Fruit fly (Drosophila melanogaster) S2 (cell line): ENCODE results near the gene CG16865.

ENCODE experiments used
- CG8478 ChIP-seq: fragments of >200 bp; optimal IDR thresholded peaks from 2 replicates; lab custom pipeline; 2018
- CTCF ChIP-seq, 2 experiments: fragments of >200 bp; optimal IDR thresholded peaks; 2 replicates each; lab custom pipeline; 2018

CG16865 gene

DNA sequence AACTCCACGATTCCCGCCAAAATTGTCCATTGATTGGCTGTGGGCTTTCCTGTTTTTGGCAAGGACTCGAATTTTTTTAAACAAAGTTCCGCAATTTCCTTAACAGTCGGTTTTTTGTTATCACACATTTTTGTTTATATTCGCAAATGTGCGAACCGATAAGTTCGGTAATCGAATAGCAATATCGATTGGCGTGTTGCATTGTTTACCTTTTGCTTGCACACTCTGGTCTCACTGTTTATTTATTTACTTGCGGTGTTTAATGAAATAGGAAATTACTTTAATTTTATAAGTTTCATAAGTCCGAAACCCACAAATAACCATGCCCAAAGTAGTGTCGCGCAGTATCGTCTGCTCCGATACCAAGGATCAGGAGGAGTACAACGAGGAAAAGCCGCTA lies at the start of gene CG16865, which contains the start of gene Adat1:
TSS of gene CG16865 (plus strand) at position 200 of the 400 bp plus-strand sequence.
TSS of gene Adat1 (minus strand) at position 152 of the 400 bp plus-strand sequence.
- TF ChIP-seq CG8478 (no peak), CTCF (optimal IDR thresholded peaks at IDR 0.05; lab: Kevin White, UChicago) (peak in 1 of 2 experiments; percentile 12)

DNA sequence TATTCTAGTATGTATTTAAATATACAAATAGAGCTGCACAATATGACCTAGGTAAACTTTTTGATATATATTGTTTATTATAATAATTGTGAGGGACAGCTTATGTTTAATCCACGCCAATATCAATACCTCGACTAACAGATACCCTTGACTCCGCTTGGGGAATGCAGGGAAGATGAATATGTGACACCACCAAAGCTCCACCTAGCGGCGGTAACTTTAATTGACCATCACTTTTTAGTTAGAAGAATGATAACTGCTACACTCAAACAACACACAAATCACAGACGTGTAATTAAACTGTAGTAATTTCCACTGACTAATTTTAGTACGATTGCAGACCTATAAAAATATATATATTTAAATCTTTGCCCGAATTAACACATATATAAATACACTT lies 48.2 kb upstream of the CG16865 start:
- TF ChIP-seq CG8478, result no peak
- peak in 1 of 2 experiments; percentile 55 for TF ChIP-seq CTCF (optimal IDR thresholded peaks at IDR 0.05; lab: Kevin White, UChicago)

DNA sequence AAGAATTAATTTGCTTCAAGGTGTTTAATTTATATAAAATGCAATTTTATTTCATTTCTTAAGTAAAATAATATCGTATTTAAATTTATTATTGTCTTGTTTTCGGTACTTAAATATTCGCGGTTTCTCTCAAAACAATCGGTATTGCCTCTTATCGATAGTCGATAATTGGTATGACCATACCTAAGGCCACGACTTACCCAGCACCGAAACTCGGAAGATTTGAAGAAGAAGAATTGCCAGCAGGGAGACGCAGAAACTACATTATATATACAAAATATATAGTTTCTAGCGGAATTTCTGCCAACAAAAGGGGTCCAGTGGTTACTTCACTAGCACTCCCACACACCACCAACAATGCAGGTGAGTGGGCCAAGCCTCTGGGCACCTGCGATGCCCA lies 40.4 kb upstream of the CG16865 start:
- TF ChIP-seq CG8478, result no peak
- TF ChIP-seq CTCF (optimal IDR thresholded peaks at IDR 0.05; lab: Kevin White, UChicago), result no peak

DNA sequence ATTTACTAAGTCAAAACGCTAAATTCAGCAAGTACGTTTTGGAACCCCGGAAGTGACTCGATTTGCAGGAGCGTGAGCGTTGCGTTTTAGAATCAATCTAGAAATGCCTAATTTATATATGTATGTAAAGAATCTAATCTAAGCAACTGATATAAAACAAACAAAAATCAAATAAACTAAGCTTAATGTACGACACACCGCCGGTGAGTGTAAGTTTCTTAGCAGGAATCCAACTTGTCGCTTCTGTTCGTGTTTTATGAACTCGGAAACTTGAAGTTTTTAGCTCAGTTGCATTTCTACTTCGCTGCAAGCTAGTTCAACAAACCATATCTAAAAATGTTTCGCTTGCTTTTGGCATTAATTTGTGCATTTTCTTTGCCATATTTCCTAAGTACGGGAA lies 37.6 kb upstream of the CG16865 start, which contains the start of gene CG43376:
TSS of gene CG43376 (plus strand) at position 301 of the 400 bp plus-strand sequence.
- TF ChIP-seq CTCF (optimal IDR thresholded peaks at IDR 0.05; lab: Kevin White, UChicago) (no peak), CG8478 (no peak)

DNA sequence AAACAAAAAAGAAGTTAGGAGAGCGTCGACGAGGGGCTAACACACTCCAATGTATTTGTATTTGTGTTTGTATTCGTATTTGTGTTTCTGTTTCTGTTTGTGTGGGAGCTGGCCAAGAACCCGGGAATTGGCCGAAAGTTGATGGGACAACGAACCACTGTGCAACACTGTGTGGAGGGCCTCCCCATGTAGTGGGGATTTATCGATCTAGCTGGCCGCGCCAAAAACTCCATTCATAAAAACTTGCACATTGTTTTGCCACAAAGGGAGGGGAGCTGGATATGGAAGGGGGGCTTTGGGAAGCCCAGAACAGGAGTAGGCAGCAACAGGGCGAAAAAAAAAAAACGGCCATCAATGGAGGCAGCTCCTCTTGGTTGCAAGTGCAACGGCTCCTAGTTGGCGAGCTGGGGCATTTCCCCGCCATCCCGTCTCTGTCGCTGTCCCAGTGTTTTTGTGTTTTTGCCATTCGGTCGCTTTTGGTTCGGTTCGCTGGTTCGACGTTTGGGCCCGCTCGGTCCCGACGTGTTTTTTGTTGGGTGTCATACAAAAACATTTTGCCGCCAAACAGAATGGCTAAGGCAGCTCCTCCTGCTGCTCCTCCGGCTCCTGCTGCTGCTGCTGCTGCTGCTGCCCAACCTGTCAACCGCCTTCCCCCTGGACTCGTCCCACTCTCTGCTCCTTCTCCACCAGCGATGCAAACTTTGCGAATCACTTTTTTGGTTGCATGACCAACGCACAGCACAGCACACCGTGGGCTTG lies 34.2 kb upstream of the CG16865 start:
- no peak for TF ChIP-seq CG8478

DNA sequence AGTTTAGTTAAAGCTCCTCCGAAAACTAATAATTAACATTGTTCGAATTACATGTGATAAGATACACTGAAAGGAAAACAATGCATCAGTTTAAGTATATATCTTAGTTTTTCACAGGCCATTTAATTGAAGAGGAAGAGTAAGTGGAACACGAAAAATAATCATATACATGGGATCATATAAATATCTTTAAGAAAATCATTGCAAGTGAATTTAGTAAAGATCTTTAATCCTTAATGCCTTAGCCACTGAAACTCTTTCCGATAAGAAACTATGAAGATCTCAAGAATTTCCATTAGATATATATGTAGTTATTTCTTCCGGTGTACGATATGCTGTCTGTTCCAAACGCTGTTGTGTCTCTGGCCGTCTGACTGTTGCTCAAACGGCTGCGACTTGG lies 32.7 kb upstream of the CG16865 start:
- TF ChIP-seq CTCF (optimal IDR thresholded peaks at IDR 0.05; lab: Kevin White, UChicago) (no peak), CG8478 (no peak)

DNA sequence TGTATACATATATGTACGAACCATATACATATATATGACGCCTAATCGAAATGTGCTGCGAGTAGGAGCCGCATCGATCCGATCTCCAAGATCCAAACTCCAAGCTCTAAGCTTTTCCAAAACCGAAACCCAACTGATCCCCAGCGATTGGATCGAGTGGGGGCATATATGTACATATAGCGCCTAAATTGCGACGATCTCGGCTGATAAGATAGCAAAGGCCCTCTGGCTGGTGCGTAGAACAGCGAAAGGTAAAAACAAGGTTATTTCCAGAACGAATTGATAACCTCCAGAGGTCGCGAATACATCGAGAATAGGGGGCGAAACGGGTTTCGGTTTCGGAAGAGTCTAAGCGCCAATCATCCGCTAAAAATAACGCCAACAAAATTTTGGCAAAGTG lies 32.2 kb upstream of the CG16865 start:
- TF ChIP-seq CTCF (optimal IDR thresholded peaks at IDR 0.05; lab: Kevin White, UChicago) (no peak), CG8478 (no peak)

DNA sequence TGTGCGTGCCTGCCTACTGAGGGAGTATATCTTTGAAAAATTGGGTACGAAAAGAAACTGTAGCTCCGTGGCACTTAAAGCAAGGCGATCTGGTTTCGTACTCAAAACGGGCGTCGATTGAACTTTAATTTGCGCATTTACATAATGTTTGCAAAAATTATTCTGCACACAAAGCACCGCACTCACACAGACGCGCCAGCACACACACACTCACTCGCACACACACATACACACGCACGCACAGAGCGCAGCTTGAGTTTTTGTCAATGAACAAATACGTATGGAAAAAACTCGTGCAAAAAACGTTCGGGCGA lies 31.6 kb upstream of the CG16865 start:
- TF ChIP-seq CTCF (optimal IDR thresholded peaks at IDR 0.05; lab: Kevin White, UChicago) (no peak), CG8478 (no peak)

DNA sequence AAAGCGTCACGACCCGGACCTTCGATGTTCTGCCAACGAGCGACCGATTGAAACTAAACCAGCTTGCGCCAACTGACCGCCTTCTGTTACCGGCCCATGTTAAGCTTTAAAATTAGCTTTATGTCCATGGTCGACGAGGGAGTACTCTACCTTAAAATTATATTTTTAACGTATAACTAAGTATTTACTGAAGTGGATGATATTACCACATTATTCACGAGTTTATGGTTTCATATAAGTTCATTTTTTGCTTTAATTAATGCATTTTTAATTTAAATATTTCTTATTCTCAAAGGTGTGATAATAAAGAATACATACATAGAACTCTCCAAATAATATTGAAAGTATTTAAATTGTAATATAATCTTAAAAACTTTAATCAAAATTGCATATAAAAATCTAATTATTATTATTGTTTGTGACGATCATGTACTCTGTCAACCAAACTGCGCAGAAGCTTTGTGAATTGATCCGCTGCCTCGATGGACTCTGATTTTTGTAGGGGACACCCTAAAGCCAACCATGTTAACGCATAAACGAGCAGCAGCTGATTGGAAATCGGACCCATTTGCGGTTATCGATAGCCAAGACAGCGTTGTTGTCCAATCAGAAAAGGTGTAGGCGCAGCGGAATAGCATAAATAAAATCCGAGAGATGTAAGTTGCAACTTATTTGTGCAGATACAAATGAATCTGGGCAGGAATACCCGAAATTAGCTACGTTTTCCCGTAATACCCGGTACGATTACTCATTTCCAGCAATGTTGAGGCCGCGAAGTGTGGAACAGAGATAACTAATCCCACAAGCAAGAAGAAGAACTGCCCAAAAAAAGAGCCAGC lies 31.0 kb upstream of the CG16865 start, which contains the start of the genes CG9008 and p38b:
TSS of gene CG9008 (minus strand) at position 57 of the 839 bp plus-strand sequence.
TSS of gene p38b (plus strand) at position 581 of the 839 bp plus-strand sequence.
- TF ChIP-seq CTCF (optimal IDR thresholded peaks at IDR 0.05; lab: Kevin White, UChicago), result peak in 1 of 2 experiments; percentile 15
- no peak for TF ChIP-seq CG8478

DNA sequence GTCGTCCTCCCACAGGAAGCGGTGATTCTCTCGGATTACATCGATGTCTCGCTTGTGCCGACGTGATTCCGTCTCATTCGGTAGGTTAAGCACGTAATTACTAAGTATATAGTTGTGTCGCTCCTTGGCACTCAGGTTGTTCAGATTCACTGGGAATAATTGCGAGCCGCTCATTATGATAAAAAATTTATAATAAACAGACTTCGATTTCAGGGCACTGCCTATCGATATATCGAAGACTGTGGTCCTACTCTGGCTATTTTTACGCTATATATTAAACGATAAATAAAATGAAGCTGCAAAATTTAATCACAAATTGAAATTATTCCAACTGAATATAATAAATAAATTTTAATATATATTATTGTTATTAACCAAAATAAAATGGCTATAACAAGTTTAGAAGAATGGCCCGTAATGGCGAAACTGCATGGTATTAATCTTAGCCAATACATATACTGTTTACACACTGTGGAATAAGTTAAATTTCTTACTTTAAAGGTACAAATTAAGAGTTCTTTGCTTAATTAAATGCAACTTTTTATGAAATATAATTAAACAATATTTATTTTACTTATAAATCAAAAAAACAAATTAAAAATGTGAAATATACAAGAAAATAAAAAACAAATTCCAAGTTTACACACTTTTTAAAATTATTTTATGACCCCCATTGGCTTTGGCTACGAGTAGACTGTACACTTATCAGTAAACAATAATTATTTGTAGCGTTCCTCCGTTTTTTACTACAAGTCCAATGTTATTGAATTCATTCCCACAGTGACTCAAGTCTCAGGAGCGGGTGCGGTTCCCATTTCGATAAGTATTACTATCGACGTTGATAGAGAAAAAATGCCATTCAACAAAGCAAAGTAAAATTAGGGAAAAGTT lies 27.8 kb upstream of the CG16865 start, which contains the start of gene Eato:
TSS of gene Eato (plus strand) at position 821 of the 891 bp plus-strand sequence.
- TF ChIP-seq CTCF (optimal IDR thresholded peaks at IDR 0.05; lab: Kevin White, UChicago) (no peak), CG8478 (no peak)

DNA sequence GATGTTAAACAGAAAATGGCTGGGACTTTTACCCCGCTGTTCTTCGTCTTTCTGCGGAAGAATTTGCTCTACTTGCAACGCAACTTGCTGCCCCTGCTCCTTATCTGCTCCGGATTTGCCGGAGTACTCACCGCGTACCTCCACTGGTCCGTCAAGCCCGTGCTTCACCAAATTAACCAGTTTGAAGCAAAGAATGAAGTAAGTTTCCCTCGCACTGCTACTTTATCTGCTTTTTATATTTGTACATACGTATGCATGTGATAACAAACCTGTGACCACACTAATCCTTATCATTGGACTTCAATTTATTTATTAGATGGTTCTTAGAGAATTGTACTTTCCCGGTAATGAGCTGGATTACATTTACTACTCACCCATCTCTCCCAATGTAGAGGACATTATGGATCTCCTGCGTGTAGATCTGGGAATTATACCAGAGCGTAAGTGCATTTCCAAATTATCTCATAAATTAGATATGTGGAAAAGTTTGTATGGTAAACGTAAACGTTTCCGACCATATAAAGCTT lies 27.1 kb upstream of the CG16865 start, which contains the start of gene CG16890:
TSS of gene CG16890 (minus strand) at position 184 of the 527 bp plus-strand sequence.
- TF ChIP-seq CG8478 (no peak), CTCF (optimal IDR thresholded peaks at IDR 0.05; lab: Kevin White, UChicago) (no peak)

DNA sequence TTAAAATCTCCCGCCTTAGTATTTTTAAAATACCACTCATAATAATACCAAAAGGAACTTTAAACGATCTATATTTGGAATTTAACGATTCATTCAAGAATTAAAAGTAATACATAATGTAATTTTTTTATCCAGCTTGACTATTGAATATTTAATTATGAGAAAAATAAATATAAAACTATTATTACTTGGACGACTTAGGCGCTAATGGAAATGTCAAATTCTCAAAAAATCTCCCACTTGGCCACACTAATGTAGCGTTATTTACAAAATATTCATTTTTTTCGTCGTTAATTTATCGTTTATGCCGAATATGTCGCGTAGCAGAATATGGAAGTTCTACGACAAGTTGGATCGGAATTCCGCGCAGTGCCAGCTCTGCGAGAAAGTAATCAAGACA lies 20.6 kb upstream of the CG16865 start, which contains the start of gene CG16863:
TSS of gene CG16863 (plus strand) at position 245 of the 400 bp plus-strand sequence.
- TF ChIP-seq CG8478 (no peak), CTCF (optimal IDR thresholded peaks at IDR 0.05; lab: Kevin White, UChicago) (no peak)

DNA sequence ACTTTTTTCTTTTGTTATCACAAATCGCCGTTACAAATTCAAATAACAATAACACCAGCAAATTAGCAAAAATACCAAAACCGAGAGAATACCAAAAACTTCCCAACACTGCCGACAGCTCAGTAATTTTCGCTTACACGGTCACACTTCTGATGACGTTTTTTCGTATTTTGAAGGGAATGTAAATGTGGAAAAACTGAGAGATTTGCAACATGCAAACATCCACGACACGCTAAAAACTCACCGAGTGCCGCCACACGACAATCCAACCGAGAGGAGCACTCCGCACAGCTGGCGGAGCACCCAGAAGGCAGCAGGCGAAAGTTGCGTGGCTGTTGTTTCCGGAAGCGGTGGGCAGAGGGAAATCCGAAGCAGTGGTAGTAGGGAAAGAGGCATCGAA lies 17.9 kb upstream of the CG16865 start, which contains the start of gene Sec71:
TSS of gene Sec71 (plus strand) at position 117 of the 400 bp plus-strand sequence.
- no peak for TF ChIP-seq CTCF (optimal IDR thresholded peaks at IDR 0.05; lab: Kevin White, UChicago)
- no peak for TF ChIP-seq CG8478

DNA sequence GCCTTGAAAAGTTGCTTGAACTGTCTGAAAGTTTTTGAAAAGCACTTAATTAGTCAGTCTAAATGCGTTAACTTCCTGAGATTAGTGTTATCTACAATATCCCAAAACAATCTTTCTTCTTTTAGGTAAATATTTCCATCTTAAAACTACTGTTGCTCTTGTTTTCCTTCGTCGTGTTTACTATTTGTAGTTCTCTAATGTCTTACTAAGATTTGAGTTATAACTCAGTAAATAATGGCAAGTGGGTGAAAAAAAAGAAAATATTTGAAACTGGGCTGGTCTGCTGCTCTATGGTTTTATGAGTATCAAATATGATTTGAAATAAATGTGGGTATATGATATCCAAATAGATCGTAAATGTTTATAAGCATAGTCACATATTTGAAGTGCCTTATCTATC lies 10.2 kb upstream of the CG16865 start:
- no peak for TF ChIP-seq CG8478
- TF ChIP-seq CTCF (optimal IDR thresholded peaks at IDR 0.05; lab: Kevin White, UChicago), result no peak
